Worm (Caenorhabditis elegans): Measurements from ENCODE around the gene W03H9.1.

The W03H9.1 gene

DNA sequence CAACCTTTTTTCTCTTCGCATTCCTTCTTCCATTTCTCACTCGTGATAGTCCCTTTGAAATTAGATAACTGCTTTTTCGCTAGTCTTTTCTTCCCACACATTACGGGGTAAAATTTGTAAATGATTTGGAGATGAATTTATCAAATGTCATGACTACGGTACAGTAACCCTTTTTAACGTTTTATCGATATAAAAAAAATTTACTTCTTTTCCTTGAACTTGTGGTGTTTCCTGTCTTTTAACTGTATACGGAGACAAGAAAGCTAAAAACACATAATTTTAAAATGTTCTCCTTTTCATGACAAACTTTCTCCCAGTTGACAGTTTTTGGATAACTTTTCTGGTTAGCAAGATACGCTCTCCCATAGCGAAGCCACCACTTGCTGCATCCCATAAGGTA is at the start of gene W03H9.1:
Gene W03H9.1 (minus strand): TSS at position 101 of the 400 bp plus-strand sequence.
- TF ChIP-seq ztf-23 (GFP tag; IDR thresholded peaks at IDR 0.05) (no peak), ztf-29 (GFP tag; IDR thresholded peaks at IDR 0.05) (no peak), flt-1 (GFP tag; IDR thresholded peaks at IDR 0.05) (no peak), T22C8.4 (GFP tag; IDR thresholded peaks at IDR 0.05) (no peak), tab-1 (GFP tag; IDR thresholded peaks at IDR 0.05) (no peak), klf-2 (GFP tag; conservative IDR thresholded peaks at IDR 0.05) (no peak), cog-1 (tag; optimal IDR thresholded peaks at IDR 0.05) (no peak), ref-1 (GFP tag; conservative IDR thresholded peaks at IDR 0.05) (no peak), med-1 (GFP tag; optimal IDR thresholded peaks at IDR 0.05; ENCODE audit: insufficient read depth) (no peak)

ce11 chrII:14197499-14198096 is 47.7 kb upstream of the W03H9.1 start, which contains the start of gene ace-4:
Gene ace-4, plus strand, starts transcription at chrII:14198046.
- TF ChIP-seq ztf-23 (GFP tag; IDR thresholded peaks at IDR 0.05) (no peak), tab-1 (GFP tag; IDR thresholded peaks at IDR 0.05) (no peak), med-1 (GFP tag; optimal IDR thresholded peaks at IDR 0.05; ENCODE audit: insufficient read depth) (no peak)

DNA sequence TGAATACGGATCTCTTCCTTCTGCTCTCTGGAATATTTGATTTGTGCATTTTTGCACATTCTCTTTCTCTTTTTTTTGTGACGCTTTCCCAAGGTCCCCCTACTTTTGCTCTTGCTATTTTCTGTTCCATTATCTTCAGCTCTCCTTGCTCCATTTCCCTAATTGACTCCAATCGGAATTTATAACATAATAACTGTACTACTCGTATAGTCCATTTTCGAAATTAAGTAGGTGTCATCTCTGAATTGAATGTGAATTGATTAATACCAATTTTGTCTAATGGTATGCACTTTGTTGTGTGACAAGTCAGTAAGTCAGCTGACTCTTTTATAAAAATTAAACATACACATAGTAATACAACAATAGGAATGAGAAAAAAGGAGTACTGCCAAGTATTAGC is 46.0 kb upstream of the W03H9.1 start:
- no peak for TF ChIP-seq tab-1 (GFP tag; IDR thresholded peaks at IDR 0.05)
- no peak for TF ChIP-seq med-1 (GFP tag; optimal IDR thresholded peaks at IDR 0.05; ENCODE audit: insufficient read depth)
- no peak for TF ChIP-seq ref-1 (GFP tag; conservative IDR thresholded peaks at IDR 0.05)
- TF ChIP-seq ztf-23 (GFP tag; IDR thresholded peaks at IDR 0.05) = no peak
- no peak for TF ChIP-seq klf-2 (GFP tag; conservative IDR thresholded peaks at IDR 0.05)
- no peak for TF ChIP-seq T22C8.4 (GFP tag; IDR thresholded peaks at IDR 0.05)
- TF ChIP-seq flt-1 (GFP tag; IDR thresholded peaks at IDR 0.05) = no peak
- no peak for TF ChIP-seq ztf-29 (GFP tag; IDR thresholded peaks at IDR 0.05)
- TF ChIP-seq cog-1 (tag; optimal IDR thresholded peaks at IDR 0.05) = no peak

DNA sequence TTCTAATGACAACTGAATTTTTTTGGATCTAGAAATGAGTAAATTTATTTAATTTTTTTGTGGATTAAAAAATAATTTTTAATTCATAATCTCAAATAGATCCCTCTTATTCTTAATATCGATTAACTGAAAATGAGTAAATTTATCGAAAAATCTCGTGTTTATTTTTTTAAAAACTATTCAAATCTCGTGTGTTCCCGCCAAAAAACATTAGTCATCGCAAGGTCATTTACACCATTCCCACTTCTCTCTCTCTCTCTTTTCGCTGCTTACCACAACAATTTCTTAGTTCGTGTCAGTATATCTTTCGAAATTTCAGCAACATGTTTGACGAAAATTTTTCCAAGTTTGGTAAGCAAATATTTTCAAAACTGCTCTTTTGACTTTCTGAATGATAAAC is 37.5 kb upstream of the W03H9.1 start:
- TF ChIP-seq ztf-29 (GFP tag; IDR thresholded peaks at IDR 0.05) = no peak
- TF ChIP-seq ztf-23 (GFP tag; IDR thresholded peaks at IDR 0.05) = no peak
- TF ChIP-seq cog-1 (tag; optimal IDR thresholded peaks at IDR 0.05) = no peak
- TF ChIP-seq klf-2 (GFP tag; conservative IDR thresholded peaks at IDR 0.05) = no peak
- no peak for TF ChIP-seq T22C8.4 (GFP tag; IDR thresholded peaks at IDR 0.05)

- TF ChIP-seq med-1 (GFP tag; optimal IDR thresholded peaks at IDR 0.05; ENCODE audit: insufficient read depth) (no peak), cog-1 (tag; optimal IDR thresholded peaks at IDR 0.05) (no peak)
These were observed 37.0 kb upstream of the W03H9.1 start for ce11 chrII:14186937-14187336.

DNA sequence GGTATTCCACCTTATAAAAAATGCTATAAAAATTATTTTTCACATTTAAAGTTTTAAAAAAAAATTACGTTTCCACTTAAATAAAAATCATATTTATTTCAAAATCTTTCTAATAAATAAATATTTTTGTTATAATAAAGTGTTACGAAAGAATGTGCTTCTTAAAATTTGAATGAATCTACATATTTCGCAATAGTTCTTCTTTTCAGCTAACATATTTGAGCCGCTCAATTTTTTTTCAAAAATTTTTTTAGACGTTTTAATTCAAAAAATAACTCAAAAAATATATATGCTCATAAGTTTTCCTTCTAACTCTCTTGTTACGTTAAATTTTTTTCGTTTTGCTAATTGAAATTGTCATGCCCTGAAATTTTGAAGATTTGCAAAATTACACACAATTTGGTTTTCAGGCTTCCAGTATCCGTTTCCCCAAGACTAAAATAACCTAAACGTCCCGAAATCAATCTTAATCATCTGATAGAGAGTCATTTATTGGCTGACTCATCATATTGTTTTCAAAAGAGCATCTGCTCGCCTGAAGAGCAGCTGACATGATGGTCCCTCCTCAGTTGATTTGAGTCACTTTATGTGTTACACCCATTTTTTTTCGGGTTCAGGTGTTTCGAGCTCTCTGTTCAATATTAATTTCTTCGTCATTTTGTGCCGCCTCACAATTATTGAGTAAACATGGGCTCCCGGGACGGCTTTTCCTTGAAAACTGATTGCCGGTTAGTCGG is 28.5 kb upstream of the W03H9.1 start, which contains the start of gene efhd-1:
Gene efhd-1 (plus strand): TSS at position 582 of the 737 bp plus-strand sequence.
- TF ChIP-seq cog-1 (tag; optimal IDR thresholded peaks at IDR 0.05) (no peak), flt-1 (GFP tag; IDR thresholded peaks at IDR 0.05) (no peak), ztf-29 (GFP tag; IDR thresholded peaks at IDR 0.05) (no peak), tab-1 (GFP tag; IDR thresholded peaks at IDR 0.05) (no peak), med-1 (GFP tag; optimal IDR thresholded peaks at IDR 0.05; ENCODE audit: insufficient read depth) (no peak), ref-1 (GFP tag; conservative IDR thresholded peaks at IDR 0.05) (no peak), klf-2 (GFP tag; conservative IDR thresholded peaks at IDR 0.05) (no peak), T22C8.4 (GFP tag; IDR thresholded peaks at IDR 0.05) (no peak)

- TF ChIP-seq tab-1 (GFP tag; IDR thresholded peaks at IDR 0.05) = 0 out of 2 replicates have a peak, but pooled peaks have one; percentile 54
- TF ChIP-seq klf-2 (GFP tag; conservative IDR thresholded peaks at IDR 0.05) = no peak
These were observed 26.7 kb upstream of the W03H9.1 start for ce11 chrII:14176642-14177041.

- TF ChIP-seq flt-1 (GFP tag; IDR thresholded peaks at IDR 0.05) (no peak), tab-1 (GFP tag; IDR thresholded peaks at IDR 0.05) (no peak), med-1 (GFP tag; optimal IDR thresholded peaks at IDR 0.05; ENCODE audit: insufficient read depth) (no peak), ztf-23 (GFP tag; IDR thresholded peaks at IDR 0.05) (no peak), ztf-29 (GFP tag; IDR thresholded peaks at IDR 0.05) (no peak), klf-2 (GFP tag; conservative IDR thresholded peaks at IDR 0.05) (no peak), cog-1 (tag; optimal IDR thresholded peaks at IDR 0.05) (no peak), ref-1 (GFP tag; conservative IDR thresholded peaks at IDR 0.05) (no peak), T22C8.4 (GFP tag; IDR thresholded peaks at IDR 0.05) (no peak)
These were observed 25.2 kb upstream of the W03H9.1 start, which contains the start of gene Y48B6A.5 for ce11 chrII:14175099-14175498. Gene Y48B6A.5, minus strand, starts transcription at chrII:14175199.

DNA sequence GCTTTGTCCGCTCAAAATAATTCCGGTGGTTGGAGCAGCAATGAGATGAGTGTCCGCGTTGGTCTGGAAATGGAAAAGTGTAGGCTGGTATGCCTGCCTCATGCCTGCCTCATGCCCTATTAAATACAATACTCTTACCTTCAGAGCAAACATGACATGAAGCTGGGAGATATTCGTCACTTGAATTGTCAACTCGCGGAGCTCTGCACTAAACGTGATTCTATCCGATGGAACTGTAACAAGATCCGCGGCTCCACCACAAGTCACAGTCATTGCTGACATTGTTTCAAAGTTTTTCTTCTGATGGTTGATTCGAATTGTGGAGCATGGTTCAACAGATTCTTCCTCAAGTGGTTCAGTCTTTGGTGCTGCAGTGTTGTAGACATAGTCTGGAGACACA is 23.2 kb upstream of the W03H9.1 start:
- TF ChIP-seq ztf-29 (GFP tag; IDR thresholded peaks at IDR 0.05) (no peak), tab-1 (GFP tag; IDR thresholded peaks at IDR 0.05) (no peak), klf-2 (GFP tag; conservative IDR thresholded peaks at IDR 0.05) (no peak), flt-1 (GFP tag; IDR thresholded peaks at IDR 0.05) (no peak), T22C8.4 (GFP tag; IDR thresholded peaks at IDR 0.05) (no peak), ref-1 (GFP tag; conservative IDR thresholded peaks at IDR 0.05) (no peak), ztf-23 (GFP tag; IDR thresholded peaks at IDR 0.05) (no peak), cog-1 (tag; optimal IDR thresholded peaks at IDR 0.05) (no peak), med-1 (GFP tag; optimal IDR thresholded peaks at IDR 0.05; ENCODE audit: insufficient read depth) (no peak)

DNA sequence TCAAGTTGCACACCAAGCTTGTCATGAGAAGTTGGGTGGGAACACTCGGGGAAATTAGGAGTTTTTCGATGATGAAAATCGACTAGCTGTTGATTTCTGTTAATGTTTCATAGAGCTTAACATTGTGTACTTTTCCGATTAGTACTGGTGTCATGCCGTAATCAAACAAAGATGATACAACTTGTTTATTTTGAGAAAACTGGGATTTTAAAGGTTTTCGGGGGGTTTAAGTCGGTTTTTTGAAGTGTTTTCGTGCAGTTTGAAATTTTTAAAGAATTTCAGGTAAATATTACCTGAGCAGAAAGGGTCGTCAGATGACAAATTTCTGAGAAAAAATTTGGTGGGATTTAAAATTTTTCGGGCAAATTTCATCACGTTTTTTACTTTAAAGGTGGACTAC is 21.6 kb upstream of the W03H9.1 start, which contains the start of gene eat-2:
Gene eat-2 (minus strand): TSS at position 101 of the 400 bp plus-strand sequence.
- no peak for TF ChIP-seq med-1 (GFP tag; optimal IDR thresholded peaks at IDR 0.05; ENCODE audit: insufficient read depth)
- TF ChIP-seq ref-1 (GFP tag; conservative IDR thresholded peaks at IDR 0.05) = no peak
- no peak for TF ChIP-seq T22C8.4 (GFP tag; IDR thresholded peaks at IDR 0.05)
- no peak for TF ChIP-seq ztf-29 (GFP tag; IDR thresholded peaks at IDR 0.05)
- TF ChIP-seq ztf-23 (GFP tag; IDR thresholded peaks at IDR 0.05) = no peak
- no peak for TF ChIP-seq tab-1 (GFP tag; IDR thresholded peaks at IDR 0.05)
- no peak for TF ChIP-seq cog-1 (tag; optimal IDR thresholded peaks at IDR 0.05)
- no peak for TF ChIP-seq klf-2 (GFP tag; conservative IDR thresholded peaks at IDR 0.05)
- no peak for TF ChIP-seq flt-1 (GFP tag; IDR thresholded peaks at IDR 0.05)
